Worm (Caenorhabditis elegans): ENCODE measurements around the gene H01M10.1.
A peak's percentile ranks its signal among the peaks of the same experiment; 100 is the strongest.

H01M10.1 gene

DNA sequence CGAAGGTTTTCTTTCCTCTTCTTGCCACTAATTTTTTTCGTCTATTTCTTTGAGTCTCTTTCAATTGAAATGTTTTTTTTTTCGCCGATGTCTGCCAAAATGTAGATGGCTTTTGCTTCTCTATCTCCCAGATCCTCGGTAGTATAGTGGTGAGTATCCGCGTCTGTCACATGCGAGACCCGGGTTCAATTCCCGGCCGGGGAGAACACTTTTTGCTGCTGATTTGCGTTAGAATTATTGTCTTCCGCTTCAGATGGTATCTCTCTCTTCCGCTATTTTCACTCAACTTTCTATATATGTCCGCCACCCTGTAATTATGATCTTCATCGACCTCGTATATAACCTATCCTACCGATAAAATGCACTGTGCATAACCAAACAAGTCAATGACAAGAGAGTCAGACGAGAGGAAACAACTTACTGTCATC lies 26.9 kb downstream of the H01M10.1 start (continued):
- TF ChIP-seq zip-2 (tag; optimal IDR thresholded peaks at IDR 0.05) (peak; percentile 87), F37D6.2 (tag; optimal IDR thresholded peaks at IDR 0.05) (peak; percentile 60), tra-1 (GFP tag; IDR thresholded peaks at IDR 0.05) (peak; percentile 80), pha-4 (GFP tag; IDR thresholded peaks at IDR 0.05) (peak; percentile 83), pha-4 (tag; optimal IDR thresholded peaks at IDR 0.05) (no peak), Y75B8A.6 (GFP tag; IDR thresholded peaks at IDR 0.05) (peak; percentile 60; the same call in 1 of the 2 replicates), dmd-9 (GFP tag; IDR thresholded peaks at IDR 0.05) (peak; percentile 58; the same call in 1 of the 2 replicates), ztf-7 (tag; optimal IDR thresholded peaks at IDR 0.05) (peak; percentile 60), tag-97 (GFP tag; IDR thresholded peaks at IDR 0.05) (no peak), T20F7.1 (GFP tag; optimal IDR thresholded peaks at IDR 0.05) (peak; percentile 41), madf-5 (GFP tag; IDR thresholded peaks at IDR 0.05) (peak; percentile 37 to 86; a peak in 1 of 4 replicates), nhr-11 (tag; optimal IDR thresholded peaks at IDR 0.05) (no peak), spr-3 (GFP tag; optimal IDR thresholded peaks at IDR 0.05) (peak; percentile 43), spr-1 (tag; optimal IDR thresholded peaks at IDR 0.05) (peak; percentile 75), ceh-28 (tag; optimal IDR thresholded peaks at IDR 0.05) (no peak), unc-62 (GFP tag; optimal IDR thresholded peaks at IDR 0.05 in 1 of 2) (peak in 1 of 2 experiments; percentile 95), unc-62 (tag; optimal IDR thresholded peaks at IDR 0.05) (no peak), nhr-6 (tag; optimal IDR thresholded peaks at IDR 0.05) (no peak), dmd-6 (GFP tag; IDR thresholded peaks at IDR 0.05) (peak; percentile 60), hif-1 (tag; optimal IDR thresholded peaks at IDR 0.05) (peak in 1 of 2 experiments; percentile 45), mxl-3 (GFP tag; optimal IDR thresholded peaks at IDR 0.05) (peak; percentile 76), lin-15B (tag; optimal IDR thresholded peaks at IDR 0.05) (no peak), ZK546.5 (tag; optimal IDR thresholded peaks at IDR 0.05) (no peak)

DNA sequence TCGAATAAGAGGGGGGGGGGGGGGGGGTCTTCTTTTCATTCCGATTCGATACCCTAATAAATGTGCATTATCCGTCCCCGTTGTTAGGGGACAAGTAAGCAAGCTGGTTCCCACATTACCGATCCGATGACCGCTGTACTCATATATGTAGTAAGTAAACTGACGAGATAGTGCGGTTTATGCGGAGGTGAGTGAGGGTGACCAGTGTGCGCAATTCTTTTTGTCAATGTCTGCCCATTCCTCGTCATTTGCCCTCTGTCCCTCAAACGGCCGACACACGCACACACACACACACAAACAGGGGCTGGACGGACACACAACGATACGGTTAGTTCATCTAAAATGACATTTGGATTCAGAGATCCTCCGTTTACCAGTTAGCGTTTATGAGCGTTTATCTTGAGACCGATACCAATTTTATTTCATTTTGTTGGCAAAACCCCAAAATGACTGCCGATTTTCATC lies 28.1 kb downstream of the H01M10.1 start, which contains the start of gene aat-3:
TSS of gene aat-3 (plus strand) at position 51 of the 465 bp plus-strand sequence.
- TF ChIP-seq hlh-30 (tag; optimal IDR thresholded peaks at IDR 0.05; ENCODE audit: insufficient read depth) (no peak), ceh-82 (tag; optimal IDR thresholded peaks at IDR 0.05) (no peak), ZK337.2 (GFP tag; IDR thresholded peaks at IDR 0.05) (no peak), ama-1 (optimal IDR thresholded peaks at IDR 0.05) (no peak), php-3 (GFP tag; IDR thresholded peaks at IDR 0.05) (no peak), mes-2 (tag; optimal IDR thresholded peaks at IDR 0.05; ENCODE audit: poor library complexity, severe bottlenecking) (peak; percentile 5), zfp-3 (GFP tag; conservative IDR thresholded peaks at IDR 0.05) (no peak), unc-62 (GFP tag; optimal IDR thresholded peaks at IDR 0.05 in 1 of 2) (peak in 1 of 2 experiments; percentile 69), unc-62 (tag; optimal IDR thresholded peaks at IDR 0.05) (no peak), aha-1 (tag) (peak; percentile 64), spr-3 (GFP tag; optimal IDR thresholded peaks at IDR 0.05) (no peak), lin-15B (tag; optimal IDR thresholded peaks at IDR 0.05) (no peak), vab-7 (GFP tag; IDR thresholded peaks at IDR 0.05) (no peak), R02D3.7 (tag; optimal IDR thresholded peaks at IDR 0.05) (no peak), T20F7.1 (GFP tag; optimal IDR thresholded peaks at IDR 0.05) (no peak), hif-1 (tag; optimal IDR thresholded peaks at IDR 0.05) (no peak), ztf-11 (tag; optimal IDR thresholded peaks at IDR 0.05) (no peak), dmd-9 (GFP tag; IDR thresholded peaks at IDR 0.05) (no peak), nhr-28 (tag; optimal IDR thresholded peaks at IDR 0.05) (peak; percentile 23), gei-8 (GFP tag; optimal IDR thresholded peaks at IDR 0.05) (no peak), madf-9 (GFP tag; conservative IDR thresholded peaks at IDR 0.05) (no peak), duxl-1 (tag; optimal IDR thresholded peaks at IDR 0.05; ENCODE audit: poor library complexity) (no peak), ctbp-1 (GFP tag; IDR thresholded peaks at IDR 0.05) (no peak), ztf-7 (tag; optimal IDR thresholded peaks at IDR 0.05) (no peak), set-16 (GFP tag; IDR thresholded peaks at IDR 0.05) (no peak), saeg-2 (GFP tag; IDR thresholded peaks at IDR 0.05) (no peak), ceh-20 (GFP tag; IDR thresholded peaks at IDR 0.05) (no peak), unc-130 (GFP tag; optimal IDR thresholded peaks at IDR 0.05) (no peak), mdt-29 (GFP tag; IDR thresholded peaks at IDR 0.05) (no peak), hmg-1.1 (GFP tag; IDR thresholded peaks at IDR 0.05) (0 out of 2 replicates have a peak, but pooled peaks have one; percentile 28), rbr-2 (tag; optimal IDR thresholded peaks at IDR 0.05) (no peak), hlh-11 (tag; optimal IDR thresholded peaks at IDR 0.05) (peak; percentile 2), attf-4 (tag; optimal IDR thresholded peaks at IDR 0.05) (no peak)
